Worm (Caenorhabditis elegans) whole organism, L1 larva: Measurements from ENCODE around the gene ttr-3.

Experiments
- egl-27 ChIP-seq, 2 experiments: fragments of 150-350 bp in 1 of 2; sonication (generic microtip); optimal IDR thresholded peaks; 3 replicates each; lab custom pipeline; 2017 to 2018; ENCODE audit warnings: missing biosample characterization in 2 of 2, missing genetic modification characterization in 2 of 2, missing genetic modification reagents in 2 of 2
- elt-3 ChIP-seq, 6 experiments: fragments of 150-350 bp in 1 of 6; sonication (generic microtip); optimal IDR thresholded peaks; 2 replicates each; lab custom pipeline; 2017 to 2018; ENCODE audit warnings: missing biosample characterization in 6 of 6, missing genetic modification characterization in 6 of 6, inconsistent platforms in 1 of 6
- fkh-10 ChIP-seq: sonication (generic microtip); optimal IDR thresholded peaks from 2 replicates; lab custom pipeline; 2017; ENCODE audit warnings: missing biosample characterization, missing genetic modification reagents, missing genetic modification characterization
- ztf-4 ChIP-seq: fragments of 150-350 bp; optimal IDR thresholded peaks from 2 replicates; lab custom pipeline; 2014; ENCODE audit warnings: missing biosample characterization, missing genetic modification characterization

DNA sequence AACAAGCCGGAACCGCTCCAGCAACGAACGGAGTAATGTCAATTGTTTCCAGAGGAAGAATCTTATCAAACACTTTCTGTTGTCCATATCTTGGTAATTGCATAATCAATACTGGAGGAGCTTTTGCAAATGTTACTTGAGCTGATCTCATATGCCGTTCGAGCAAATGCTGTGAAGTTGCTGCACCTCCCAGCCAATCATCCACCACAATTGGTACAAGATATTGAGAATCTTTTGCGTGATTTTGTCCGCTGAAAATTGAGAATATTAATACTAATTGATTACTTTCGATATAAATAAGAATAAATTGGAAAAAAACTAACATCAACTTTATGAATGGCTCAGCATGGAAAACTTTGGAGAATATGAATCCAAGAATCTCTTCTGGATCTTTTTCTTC, 26.8 kb downstream of the ttr-3 start:
- no peak for TF ChIP-seq ztf-4 (tag; lab: Kevin White, UChicago)
- TF ChIP-seq egl-27 (tag; optimal IDR thresholded peaks at IDR 0.05; lab: Kevin White, UChicago) = no peak
- TF ChIP-seq elt-3 (tag; optimal IDR thresholded peaks at IDR 0.05; lab: Kevin White, UChicago) = no peak
- TF ChIP-seq fkh-10 (GFP tag; lab: Kevin White, UChicago) = no peak
